Fruit fly (Drosophila melanogaster) whole organism, embryonic: Measurements from ENCODE around the gene sisA.

ENCODE experiments used
- Abd-B ChIP-seq: fragments of 200-800 bp; sonication (Bioruptor generic); optimal IDR thresholded peaks from 2 replicates; lab custom pipeline; 2018; ENCODE audit warnings: missing biosample characterization, mild to moderate bottlenecking, missing genetic modification characterization, moderate library complexity
- Bgb ChIP-seq: fragments of 200-800 bp; sonication (Bioruptor generic); IDR thresholded peaks from 2 replicates; pipeline ENCODE4 v1.3.6; 2022; ENCODE audit warnings: missing biosample characterization, missing genetic modification characterization; ENCODE audit not compliant: partially characterized antibody
- CG11560 ChIP-seq: fragments of 200-800 bp; sonication (Bioruptor generic); IDR thresholded peaks from 3 replicates; pipeline ENCODE4 v1.3.6; 2022; ENCODE audit warnings: missing biosample characterization, missing genetic modification characterization
- CG12942 ChIP-seq: fragments of 200-800 bp; sonication (Bioruptor generic); optimal IDR thresholded peaks from 3 replicates; lab custom pipeline; 2016; ENCODE audit warnings: missing biosample characterization, missing genetic modification characterization
- CG14050 ChIP-seq: fragments of 200-800 bp; sonication (Bioruptor generic); IDR thresholded peaks from 3 replicates; pipeline ENCODE4 v1.3.6; 2022; ENCODE audit warnings: missing biosample characterization, missing genetic modification characterization
- CG17186 ChIP-seq: fragments of 200-800 bp; sonication (Bioruptor generic); optimal IDR thresholded peaks from 3 replicates; lab custom pipeline; 2017; ENCODE audit warnings: missing biosample characterization, missing genetic modification reagents, missing genetic modification characterization
- CG1792 ChIP-seq: fragments of 200-800 bp; sonication (Bioruptor generic); optimal IDR thresholded peaks from 2 replicates; lab custom pipeline; 2016; ENCODE audit warnings: missing biosample characterization, missing genetic modification characterization
- CG18262 ChIP-seq: fragments of 200-800 bp; optimal IDR thresholded peaks from 3 replicates; lab custom pipeline; 2019; ENCODE audit warnings: missing biosample characterization, mild to moderate bottlenecking, missing genetic modification characterization, moderate library complexity
- CG4404 ChIP-seq: fragments of 200-800 bp; sonication (Bioruptor generic); IDR thresholded peaks from 2 replicates; pipeline ENCODE4 v1.3.6; 2022; ENCODE audit warnings: missing biosample characterization, missing genetic modification characterization
- CG4730 ChIP-seq: fragments of 200-800 bp; sonication (Bioruptor generic); IDR thresholded peaks from 2 replicates; pipeline ENCODE4 v1.3.6; 2022; ENCODE audit warnings: missing biosample characterization, missing genetic modification characterization
- CG6254 ChIP-seq: fragments of 200-800 bp; sonication (Bioruptor generic); optimal IDR thresholded peaks from 3 replicates; lab custom pipeline; 2017; ENCODE audit warnings: mild to moderate bottlenecking, missing biosample characterization, missing genetic modification reagents, missing genetic modification characterization
- CG6689 ChIP-seq: fragments of 200-800 bp; sonication (Bioruptor generic); IDR thresholded peaks from 2 replicates; pipeline ENCODE4 v1.3.6; 2022; ENCODE audit warnings: missing biosample characterization, missing genetic modification characterization
- CG9932 ChIP-seq: fragments of 200-800 bp; sonication (Bioruptor generic); IDR thresholded peaks from 2 replicates; pipeline ENCODE4 v1.3.6; 2022; ENCODE audit warnings: missing biosample characterization, missing genetic modification characterization
- Dip3 ChIP-seq: fragments of 200-800 bp; sonication (Bioruptor generic); optimal IDR thresholded peaks from 3 replicates; lab custom pipeline; 2016; ENCODE audit warnings: missing biosample characterization, missing genetic modification characterization
- Ets65A ChIP-seq: fragments of 200-800 bp; sonication (Bioruptor generic); peaks from one replicate; lab custom pipeline; 2016; ENCODE audit warnings: missing biosample characterization, missing genetic modification characterization
- Gsc ChIP-seq: fragments of 200-800 bp; sonication (Bioruptor generic); IDR thresholded peaks from 2 replicates; pipeline ENCODE4 v1.3.6; 2022; ENCODE audit warnings: missing biosample characterization, missing genetic modification characterization
- Max ChIP-seq: fragments of 200-800 bp; sonication (Bioruptor generic); optimal IDR thresholded peaks from 2 replicates; lab custom pipeline; 2016; ENCODE audit warnings: missing biosample characterization, mild to moderate bottlenecking, missing genetic modification characterization
- Med ChIP-seq: fragments of 200-800 bp; sonication (Bioruptor generic); peaks from one replicate; lab custom pipeline; 2016; ENCODE audit warnings: missing biosample characterization, missing genetic modification characterization, mild to moderate bottlenecking, inconsistent platforms, moderate library complexity
- Nf-YA ChIP-seq: fragments of 200-800 bp; sonication (Bioruptor generic); IDR thresholded peaks from 2 replicates; pipeline ENCODE4 v1.3.6; 2022; ENCODE audit warnings: missing biosample characterization, missing genetic modification characterization
- Nf-YC ChIP-seq: fragments of 200-800 bp; optimal IDR thresholded peaks from 3 replicates; lab custom pipeline; 2019; ENCODE audit warnings: missing biosample characterization, mild to moderate bottlenecking, missing genetic modification characterization, moderate library complexity
- Optix ChIP-seq: fragments of 200-800 bp; sonication (Bioruptor generic); IDR thresholded peaks from 3 replicates; pipeline ENCODE4 v1.3.6; 2022; ENCODE audit warnings: missing biosample characterization, missing genetic modification characterization
- Ptx1 ChIP-seq: fragments of 200-800 bp; sonication (Bioruptor generic); IDR thresholded peaks from 2 replicates; pipeline ENCODE4 v1.3.6; 2022; ENCODE audit warnings: missing biosample characterization, missing genetic modification characterization
- Sox100B ChIP-seq: fragments of 200-800 bp; sonication (Bioruptor generic); optimal IDR thresholded peaks from 3 replicates; lab custom pipeline; 2018; ENCODE audit warnings: missing biosample characterization, mild to moderate bottlenecking, missing genetic modification characterization
- TFAM ChIP-seq: fragments of 200-800 bp; sonication (Bioruptor generic); optimal IDR thresholded peaks from 2 replicates; lab custom pipeline; 2017; ENCODE audit warnings: missing biosample characterization, missing genetic modification characterization, inconsistent platforms
- cad ChIP-seq: fragments of >200 bp; optimal IDR thresholded peaks from 2 replicates; lab custom pipeline; 2017; ENCODE audit warnings: missing biosample characterization, missing genetic modification characterization
- crc ChIP-seq: fragments of 200-800 bp; sonication (Bioruptor generic); optimal IDR thresholded peaks from 2 replicates; lab custom pipeline; 2016; ENCODE audit warnings: missing biosample characterization, missing genetic modification characterization
- croc ChIP-seq: fragments of 200-800 bp; sonication (Bioruptor generic); conservative IDR thresholded peaks from 3 replicates; pipeline ENCODE4 v1.3.6; 2022; ENCODE audit warnings: missing biosample characterization, missing genetic modification characterization
- dysf ChIP-seq: fragments of 200-800 bp; sonication (Bioruptor generic); IDR thresholded peaks from 3 replicates; pipeline ENCODE4 v1.3.6; 2022; ENCODE audit warnings: missing biosample characterization, missing genetic modification characterization
- exex ChIP-seq: fragments of 200-800 bp; sonication (Bioruptor generic); optimal IDR thresholded peaks from 4 replicates; lab custom pipeline; 2018; ENCODE audit warnings: missing biosample characterization, mild to moderate bottlenecking, missing genetic modification characterization, moderate library complexity
- gfzf ChIP-seq: fragments of 200-800 bp; sonication (Bioruptor generic); optimal IDR thresholded peaks from 2 replicates; lab custom pipeline; 2016; ENCODE audit warnings: missing biosample characterization, mild to moderate bottlenecking, missing genetic modification characterization, moderate library complexity
- ham ChIP-seq: fragments of 200-800 bp; sonication (Bioruptor generic); IDR thresholded peaks from 2 replicates; pipeline ENCODE4 v1.3.6; 2022; ENCODE audit warnings: missing biosample characterization, missing genetic modification characterization
- lilli ChIP-seq: fragments of 200-800 bp; sonication (Bioruptor generic); optimal IDR thresholded peaks from 3 replicates; lab custom pipeline; 2016; ENCODE audit warnings: missing biosample characterization, missing genetic modification characterization
- lola ChIP-seq, 3 experiments: fragments of >200 bp in 2 of 3; fragments of 200-800 bp in 1 of 3; sonication (Bioruptor generic) in 1 of 3; optimal IDR thresholded peaks; 2 replicates each; lab custom pipeline; 2017 to 2019; ENCODE audit warnings: missing biosample characterization in 3 of 3, missing genetic modification characterization in 3 of 3, mild to moderate bottlenecking in 1 of 3, moderate library complexity in 1 of 3
- mam ChIP-seq: fragments of 200-800 bp; sonication (Bioruptor generic); optimal IDR thresholded peaks from 3 replicates; lab custom pipeline; 2016; ENCODE audit warnings: missing biosample characterization, missing genetic modification characterization
- mld ChIP-seq: fragments of 200-800 bp; sonication (Bioruptor generic); IDR thresholded peaks from 3 replicates; pipeline ENCODE4 v1.3.6; 2022; ENCODE audit warnings: missing biosample characterization, missing genetic modification characterization; ENCODE audit not compliant: partially characterized antibody
- org-1 ChIP-seq: fragments of 200-800 bp; sonication (Bioruptor generic); optimal IDR thresholded peaks from 2 replicates; lab custom pipeline; 2017; ENCODE audit warnings: missing biosample characterization, missing genetic modification characterization
- pan ChIP-seq, 4 experiments: fragments of >200 bp in 3 of 4; fragments of 200-800 bp in 1 of 4; sonication (Bioruptor generic) in 1 of 4; optimal IDR thresholded peaks in 3 of 4; IDR thresholded peaks in 1 of 4; 2 replicates each; pipeline versions ENCODE4 v1.3.6 to Lab custom; 2017 to 2022; ENCODE audit warnings: missing biosample characterization in 2 of 4, missing genetic modification characterization in 2 of 4, mixed read lengths in 1 of 4
- prd ChIP-seq, 3 experiments: fragments of >200 bp in 2 of 3; fragments of 200-800 bp in 1 of 3; sonication (Bioruptor generic) in 1 of 3; optimal IDR thresholded peaks in 2 of 3; IDR thresholded peaks in 1 of 3; 2 replicates in 2 of 3; 3 replicates in 1 of 3; pipeline versions ENCODE4 v1.3.6 to Lab custom; 2017 to 2022; ENCODE audit warnings: missing biosample characterization in 1 of 3, missing genetic modification characterization in 1 of 3
- sens ChIP-seq: fragments of 200-800 bp; sonication (Bioruptor generic); peaks from one replicate; lab custom pipeline; 2016; ENCODE audit warnings: missing biosample characterization, missing genetic modification characterization
- seq ChIP-seq: fragments of 200-800 bp; sonication (Bioruptor generic); IDR thresholded peaks from 2 replicates; pipeline ENCODE4 v1.3.6; 2022; ENCODE audit warnings: missing biosample characterization, missing genetic modification characterization
- shn ChIP-seq: fragments of 200-800 bp; sonication (Bioruptor generic); optimal IDR thresholded peaks from 3 replicates; lab custom pipeline; 2016; ENCODE audit warnings: missing biosample characterization, missing genetic modification characterization
- sob ChIP-seq: fragments of 200-800 bp; sonication (Bioruptor generic); IDR thresholded peaks from 2 replicates; pipeline ENCODE4 v1.3.6; 2022; ENCODE audit warnings: missing biosample characterization, missing genetic modification characterization
- ssp ChIP-seq: fragments of 200-800 bp; sonication (Bioruptor generic); IDR thresholded peaks from 2 replicates; pipeline ENCODE4 v1.3.6; 2022; ENCODE audit warnings: missing biosample characterization, missing genetic modification characterization
- tap ChIP-seq: fragments of 200-800 bp; optimal IDR thresholded peaks from 3 replicates; lab custom pipeline; 2019; ENCODE audit warnings: missing biosample characterization, mild to moderate bottlenecking, missing genetic modification characterization, moderate library complexity
- vvl ChIP-seq: fragments of 200-800 bp; sonication (Bioruptor generic); IDR thresholded peaks from 2 replicates; pipeline ENCODE4 v1.3.6; 2022; ENCODE audit warnings: missing biosample characterization, missing genetic modification characterization
- wdn ChIP-seq: fragments of 200-800 bp; sonication (Bioruptor generic); IDR thresholded peaks from 2 replicates; pipeline ENCODE4 v1.3.6; 2022; ENCODE audit warnings: missing biosample characterization, missing genetic modification characterization
- wor ChIP-seq: fragments of 200-800 bp; sonication (Bioruptor generic); IDR thresholded peaks from 2 replicates; pipeline ENCODE4 v1.3.6; 2022; ENCODE audit warnings: missing biosample characterization, missing genetic modification characterization
- yki ChIP-seq: fragments of >200 bp; optimal IDR thresholded peaks from 3 replicates; lab custom pipeline; 2018
- zf30C ChIP-seq: fragments of 200-800 bp; sonication (Bioruptor generic); optimal IDR thresholded peaks from 3 replicates; lab custom pipeline; 2018; ENCODE audit warnings: missing biosample characterization, mild to moderate bottlenecking, missing genetic modification characterization

sisA gene

dm6 chrX:11322257-11322656 lies at the start of gene sisA:
Gene sisA, minus strand, starts transcription at chrX:11322357.
- peak; percentile 61 for TF ChIP-seq cad
- no peak for TF ChIP-seq yki (lab: Kevin White, UChicago)

dm6 chrX:11371613-11372012 lies 49.5 kb upstream of the sisA start:
- TF ChIP-seq gfzf (GFP tag; lab: Kevin White, UChicago) (no peak), Optix (GFP tag; lab: Robert Waterston, UW) (no peak), seq (GFP tag; lab: Robert Waterston, UW) (no peak), sens (GFP tag; lab: Kevin White, UChicago) (peak; percentile 52), exex (no peak), mam (no peak), Ets65A (GFP tag; lab: Kevin White, UChicago) (peak; percentile 51), mld (no peak)

dm6 chrX:11370792-11371191 lies 48.6 kb upstream of the sisA start:
- TF ChIP-seq Med (GFP tag; lab: Kevin White, UChicago) = peak; percentile 74
- no peak for TF ChIP-seq CG17186 (GFP tag; lab: Kevin White, UChicago)
- no peak for TF ChIP-seq org-1 (GFP tag; lab: Kevin White, UChicago)
- TF ChIP-seq CG14050 (GFP tag; lab: Robert Waterston, UW) = peak; percentile 39; the same call in 1 of the 3 replicates
- no peak for TF ChIP-seq CG11560 (tag; lab: Robert Waterston, UW)
- TF ChIP-seq lilli = peak; percentile 30
- peak; percentile 21; the same call in 1 of the 2 replicates for TF ChIP-seq CG6689 (GFP tag; lab: Robert Waterston, UW)
- TF ChIP-seq zf30C (GFP tag; lab: Kevin White, UChicago) = no peak
- peak; percentile 64 for TF ChIP-seq CG9932
- no peak for TF ChIP-seq Nf-YA
- no peak for TF ChIP-seq CG6254 (GFP tag; lab: Kevin White, UChicago)
- TF ChIP-seq ssp (GFP tag; lab: Robert Waterston, UW) = peak; percentile 9; the same call in 1 of the 2 replicates
- no peak for TF ChIP-seq wor (GFP tag; lab: Robert Waterston, UW)
- no peak for TF ChIP-seq lola (GFP tag; optimal IDR thresholded peaks at IDR 0.05; lab: Kevin White, UChicago)
- TF ChIP-seq sob (GFP tag; lab: Robert Waterston, UW) = peak; percentile 60; the same call in 1 of the 2 replicates
- TF ChIP-seq vvl (GFP tag; lab: Robert Waterston, UW) = peak; percentile 25; the same call in 1 of the 2 replicates
- no peak for TF ChIP-seq CG4404
- TF ChIP-seq shn (GFP tag; lab: Kevin White, UChicago) = no peak
- peak; percentile 28 for TF ChIP-seq CG18262 (tag; lab: Kevin White, UChicago)
- peak; percentile 22; the same call in 1 of the 3 replicates for TF ChIP-seq croc (GFP tag; lab: Robert Waterston, UW)
- TF ChIP-seq ham (GFP tag; lab: Robert Waterston, UW) = no peak
- no peak for TF ChIP-seq TFAM (GFP tag; lab: Kevin White, UChicago)
- no peak for TF ChIP-seq Sox100B (GFP tag; lab: Kevin White, UChicago)
- peak; percentile 31; the same call in 1 of the 2 replicates for TF ChIP-seq wdn (GFP tag; lab: Robert Waterston, UW)
- no peak for TF ChIP-seq pan (optimal IDR thresholded peaks at IDR 0.05; lab: Kevin White, UChicago)
- TF ChIP-seq pan (GFP tag; optimal IDR thresholded peaks at IDR 0.05 in 1 of 2, IDR thresholded peaks at IDR 0.05 in 1 of 2) = peak in 1 of 2 experiments; percentile 61
- no peak for TF ChIP-seq Gsc
- TF ChIP-seq Abd-B (GFP tag; lab: Kevin White, UChicago) = peak; percentile 25
- peak; percentile 52; the same call in 1 of the 2 replicates for TF ChIP-seq Ptx1
- TF ChIP-seq tap = no peak
- no peak for TF ChIP-seq Bgb (GFP tag; lab: Robert Waterston, UW)
- TF ChIP-seq dysf (GFP tag; lab: Robert Waterston, UW) = peak; percentile 69
- TF ChIP-seq Nf-YC (tag; lab: Kevin White, UChicago) = no peak
- TF ChIP-seq CG12942 = no peak
- TF ChIP-seq Dip3 (GFP tag; lab: Kevin White, UChicago) = no peak
- no peak for TF ChIP-seq Max (GFP tag; lab: Kevin White, UChicago)
- TF ChIP-seq crc (GFP tag; lab: Kevin White, UChicago) = no peak
- no peak for TF ChIP-seq prd (optimal IDR thresholded peaks at IDR 0.05; lab: Kevin White, UChicago)
- TF ChIP-seq prd (GFP tag; IDR thresholded peaks at IDR 0.05; lab: Robert Waterston, UW) = peak; percentile 70
- no peak for TF ChIP-seq CG1792 (GFP tag; lab: Kevin White, UChicago)
- TF ChIP-seq CG4730 (GFP tag; lab: Robert Waterston, UW) = no peak
